Worm (Caenorhabditis elegans) whole organism, young adult: ENCODE results near the gene ldb-1.
A peak's percentile ranks its signal among the peaks of the same experiment; 100 is the strongest.

ENCODE experiments used
- C06A6.2 ChIP-seq: fragments of 200-800 bp; sonication (Bioruptor generic); conservative IDR thresholded peaks from 2 replicates; pipeline ENCODE4 v1.3.6; 2022; ENCODE audit warnings: missing genetic modification characterization, missing compliant biosample characterization
- F10E7.11 ChIP-seq: sonication (generic microtip); optimal IDR thresholded peaks from 2 replicates; lab custom pipeline; 2017; ENCODE audit warnings: mild to moderate bottlenecking, missing genetic modification characterization, moderate library complexity, missing compliant biosample characterization
- F39B2.1 ChIP-seq: fragments of 200-800 bp; sonication (Bioruptor generic); IDR thresholded peaks from 2 replicates; pipeline ENCODE4 v1.3.6; 2022; ENCODE audit warnings: missing genetic modification reagents, missing genetic modification characterization, missing compliant biosample characterization
- F52B5.7 ChIP-seq: sonication (generic microtip); optimal IDR thresholded peaks from 2 replicates; lab custom pipeline; 2016; ENCODE audit warnings: mild to moderate bottlenecking, missing genetic modification characterization, missing compliant biosample characterization
- T26A5.8 ChIP-seq: sonication (generic microtip); optimal IDR thresholded peaks from 2 replicates; lab custom pipeline; 2016; ENCODE audit warnings: missing genetic modification characterization, missing compliant biosample characterization
- Y53G8AR.9 ChIP-seq: fragments of 200-800 bp; sonication (Bioruptor generic); conservative IDR thresholded peaks from 2 replicates; pipeline ENCODE4 v1.3.6; 2022; ENCODE audit warnings: missing genetic modification reagents, missing genetic modification characterization, missing compliant biosample characterization
- Y56A3A.18 ChIP-seq: fragments of 200-800 bp; sonication (Bioruptor generic); IDR thresholded peaks from 2 replicates; pipeline ENCODE4 v1.3.6; 2022; ENCODE audit warnings: missing genetic modification reagents, missing genetic modification characterization, missing compliant biosample characterization
- Y67H2A.10 ChIP-seq: fragments of 200-800 bp; sonication (Bioruptor generic); conservative IDR thresholded peaks from 2 replicates; pipeline ENCODE4 v1.3.6; 2022; ENCODE audit warnings: missing genetic modification reagents, missing genetic modification characterization, missing compliant biosample characterization
- Y79H2A.3 ChIP-seq: fragments of 200-800 bp; sonication (Bioruptor generic); conservative IDR thresholded peaks from 2 replicates; pipeline ENCODE4 v1.3.6; 2022; ENCODE audit warnings: missing genetic modification reagents, missing genetic modification characterization, missing compliant biosample characterization
- Y95B8A.8 ChIP-seq: fragments of 200-800 bp; sonication (Bioruptor generic); IDR thresholded peaks from 2 replicates; pipeline ENCODE4 v1.3.6; 2022; ENCODE audit warnings: missing genetic modification reagents, missing genetic modification characterization, missing compliant biosample characterization
- akir-1 ChIP-seq: fragments of 200-800 bp; sonication (Bioruptor generic); optimal IDR thresholded peaks from 2 replicates; lab custom pipeline; 2018; ENCODE audit warnings: mild to moderate bottlenecking, missing genetic modification characterization, moderate library complexity, missing compliant biosample characterization
- atf-7 ChIP-seq: sonication (generic microtip); optimal IDR thresholded peaks from 2 replicates; lab custom pipeline; 2017; ENCODE audit warnings: mild to moderate bottlenecking, missing genetic modification characterization, missing compliant biosample characterization
- bed-1 ChIP-seq: fragments of 200-800 bp; sonication (Bioruptor generic); IDR thresholded peaks from 2 replicates; pipeline ENCODE4 v1.3.6; 2022; ENCODE audit warnings: missing genetic modification reagents, missing genetic modification characterization, missing compliant biosample characterization
- ccch-3 ChIP-seq: fragments of 200-800 bp; sonication (Bioruptor generic); optimal IDR thresholded peaks from 2 replicates; lab custom pipeline; 2018; ENCODE audit warnings: mild to moderate bottlenecking, missing genetic modification characterization, missing compliant biosample characterization
- cebp-2 ChIP-seq: fragments of 200-800 bp; sonication (Bioruptor generic); IDR thresholded peaks from 2 replicates; pipeline ENCODE4 v1.3.6; 2022; ENCODE audit warnings: missing genetic modification characterization, missing compliant biosample characterization
- ceh-27 ChIP-seq: fragments of 200-800 bp; sonication (Bioruptor generic); optimal IDR thresholded peaks from 2 replicates; lab custom pipeline; 2018; ENCODE audit warnings: mild to moderate bottlenecking, missing genetic modification characterization, moderate library complexity, missing compliant biosample characterization
- chd-7 ChIP-seq: sonication (generic microtip); optimal IDR thresholded peaks from 2 replicates; lab custom pipeline; 2016; ENCODE audit warnings: mild to moderate bottlenecking, missing genetic modification characterization, moderate library complexity, missing compliant biosample characterization
- die-1 ChIP-seq: sonication (generic microtip); optimal IDR thresholded peaks from 2 replicates; lab custom pipeline; 2016; ENCODE audit warnings: missing genotype, mild to moderate bottlenecking, missing genetic modification characterization, missing compliant biosample characterization
- dpff-1 ChIP-seq: sonication (generic microtip); optimal IDR thresholded peaks from 2 replicates; lab custom pipeline; 2017; ENCODE audit warnings: mild to moderate bottlenecking, missing genetic modification characterization, missing compliant biosample characterization
- efl-1 ChIP-seq: fragments of 150-350 bp; optimal IDR thresholded peaks from 2 replicates; lab custom pipeline; 2014; ENCODE audit warnings: missing biosample characterization, missing genetic modification reagents, missing genetic modification characterization
- egl-18 ChIP-seq: fragments of 200-800 bp; sonication (Bioruptor generic); IDR thresholded peaks from 2 replicates; pipeline ENCODE4 v1.3.6; 2022; ENCODE audit warnings: missing genetic modification reagents, missing genetic modification characterization, missing compliant biosample characterization
- egl-44 ChIP-seq: fragments of 200-800 bp; sonication (Bioruptor generic); IDR thresholded peaks from 2 replicates; pipeline ENCODE4 v1.3.6; 2022; ENCODE audit warnings: missing genetic modification reagents, missing genetic modification characterization, missing compliant biosample characterization
- egrh-3 ChIP-seq: fragments of 200-800 bp; sonication (Bioruptor generic); IDR thresholded peaks from 2 replicates; pipeline ENCODE4 v1.3.6; 2022; ENCODE audit warnings: missing genetic modification reagents, missing genetic modification characterization, missing compliant biosample characterization
- ets-4 ChIP-seq: fragments of 200-800 bp; sonication (Bioruptor generic); optimal IDR thresholded peaks from 2 replicates; lab custom pipeline; 2018; ENCODE audit warnings: mild to moderate bottlenecking, missing genetic modification characterization, missing compliant biosample characterization
- hlh-12 ChIP-seq: sonication (generic microtip); optimal IDR thresholded peaks from 2 replicates; lab custom pipeline; 2016; ENCODE audit warnings: missing genetic modification characterization, missing compliant biosample characterization
- hlh-26 ChIP-seq: fragments of 200-800 bp; sonication (Bioruptor generic); conservative IDR thresholded peaks from 2 replicates; pipeline ENCODE4 v1.3.6; 2022; ENCODE audit warnings: missing genetic modification reagents, missing genetic modification characterization, missing compliant biosample characterization
- lin-40 ChIP-seq: sonication (generic microtip); optimal IDR thresholded peaks from 2 replicates; lab custom pipeline; 2016; ENCODE audit warnings: missing genetic modification characterization, mild to moderate bottlenecking, missing compliant biosample characterization, missing genotype, missing genetic modification reagents
- lin-54 ChIP-seq: fragments of 200-800 bp; sonication (Bioruptor generic); optimal IDR thresholded peaks from 2 replicates; lab custom pipeline; 2018; ENCODE audit warnings: mild to moderate bottlenecking, missing genetic modification characterization, missing compliant biosample characterization
- lsl-1 ChIP-seq: fragments of 200-800 bp; sonication (Bioruptor generic); optimal IDR thresholded peaks from 2 replicates; lab custom pipeline; 2018; ENCODE audit warnings: mild to moderate bottlenecking, missing genetic modification characterization, moderate library complexity, missing compliant biosample characterization
- lsy-27 ChIP-seq: sonication (generic microtip); optimal IDR thresholded peaks from 2 replicates; lab custom pipeline; 2017; ENCODE audit warnings: missing genetic modification characterization, mild to moderate bottlenecking, missing compliant biosample characterization, antibody characterized with exemption, missing genotype, borderline replicate concordance; ENCODE audit not compliant: insufficient read depth
- madf-10 ChIP-seq: sonication (generic microtip); optimal IDR thresholded peaks from 2 replicates; lab custom pipeline; 2016; ENCODE audit warnings: mild to moderate bottlenecking, missing genetic modification characterization, missing compliant biosample characterization
- madf-3 ChIP-seq: fragments of 200-800 bp; sonication (Bioruptor generic); IDR thresholded peaks from 2 replicates; pipeline ENCODE4 v1.3.6; 2022; ENCODE audit warnings: missing genetic modification reagents, missing genetic modification characterization, missing compliant biosample characterization
- mcd-1 ChIP-seq: fragments of 200-800 bp; sonication (Bioruptor generic); IDR thresholded peaks from 2 replicates; pipeline ENCODE4 v1.3.6; 2022; ENCODE audit warnings: missing genetic modification reagents, missing genetic modification characterization, missing compliant biosample characterization
- mxl-1 ChIP-seq: sonication (generic microtip); optimal IDR thresholded peaks from 2 replicates; lab custom pipeline; 2016; ENCODE audit warnings: missing genetic modification characterization, missing compliant biosample characterization
- nfya-1 ChIP-seq: sonication (generic microtip); optimal IDR thresholded peaks from 2 replicates; lab custom pipeline; 2017; ENCODE audit warnings: antibody characterized with exemption, missing compliant biosample characterization, missing genetic modification characterization, borderline replicate concordance; ENCODE audit not compliant: insufficient read depth
- nhr-27 ChIP-seq: fragments of 200-800 bp; sonication (Bioruptor generic); optimal IDR thresholded peaks from 2 replicates; lab custom pipeline; 2018; ENCODE audit warnings: mild to moderate bottlenecking, missing genetic modification characterization, moderate library complexity, missing compliant biosample characterization
- pha-4 ChIP-seq: fragments of 150-350 bp; sonication (generic microtip); optimal IDR thresholded peaks from 2 replicates; lab custom pipeline; 2014; ENCODE audit warnings: missing biosample characterization, missing genetic modification reagents, missing genetic modification characterization
- rcor-1 ChIP-seq: fragments of 200-800 bp; sonication (Bioruptor generic); IDR thresholded peaks from 2 replicates; pipeline ENCODE4 v1.3.6; 2022; ENCODE audit warnings: missing genetic modification reagents, missing genetic modification characterization, missing compliant biosample characterization
- rec-8 ChIP-seq, 2 experiments: sonication (generic microtip); optimal IDR thresholded peaks; 2 replicates each; lab custom pipeline; 2016; ENCODE audit warnings: mild to moderate bottlenecking in 2 of 2, missing genetic modification characterization in 2 of 2, missing genetic modification reagents in 2 of 2, missing genotype in 2 of 2, missing biosample characterization in 1 of 2, missing compliant biosample characterization in 1 of 2, moderate library complexity in 1 of 2
- rpc-1 ChIP-seq, 2 experiments: fragments of 150-350 bp in 1 of 2; sonication (generic microtip) in 1 of 2; optimal IDR thresholded peaks; 2 replicates each; lab custom pipeline; 2014 to 2018; ENCODE audit warnings: missing biosample characterization in 1 of 2, missing genetic modification characterization in 1 of 2, missing genetic modification reagents in 1 of 2, missing genotype in 1 of 2
- sdz-38 ChIP-seq: sonication (generic microtip); optimal IDR thresholded peaks from 2 replicates; lab custom pipeline; 2016; ENCODE audit warnings: missing genotype, missing genetic modification characterization, missing compliant biosample characterization
- sea-2 ChIP-seq: fragments of 200-800 bp; sonication (Bioruptor generic); IDR thresholded peaks from 2 replicates; pipeline ENCODE4 v1.3.6; 2022; ENCODE audit warnings: missing genetic modification characterization, missing compliant biosample characterization
- somi-1 ChIP-seq: fragments of 200-800 bp; sonication (Bioruptor generic); optimal IDR thresholded peaks from 2 replicates; lab custom pipeline; 2018; ENCODE audit warnings: mild to moderate bottlenecking, missing genetic modification characterization, missing compliant biosample characterization
- sptf-2 ChIP-seq: fragments of 200-800 bp; sonication (Bioruptor generic); optimal IDR thresholded peaks from 2 replicates; lab custom pipeline; 2018; ENCODE audit warnings: mild to moderate bottlenecking, missing genetic modification characterization, missing compliant biosample characterization
- unc-62 ChIP-seq: fragments of 150-350 bp; optimal IDR thresholded peaks from 2 replicates; lab custom pipeline; 2014; ENCODE audit warnings: missing biosample characterization, missing genetic modification reagents, missing genetic modification characterization
- zim-3 ChIP-seq: sonication (generic microtip); optimal IDR thresholded peaks from 2 replicates; lab custom pipeline; 2017; ENCODE audit warnings: mild to moderate bottlenecking, missing genetic modification characterization, moderate library complexity, missing compliant biosample characterization
- ztf-25 ChIP-seq: fragments of 200-800 bp; sonication (Bioruptor generic); IDR thresholded peaks from 2 replicates; pipeline ENCODE4 v1.3.6; 2022; ENCODE audit warnings: missing genetic modification reagents, missing genetic modification characterization, missing compliant biosample characterization
- ztf-3 ChIP-seq: fragments of 200-800 bp; sonication (Bioruptor generic); optimal IDR thresholded peaks from 2 replicates; lab custom pipeline; 2018; ENCODE audit warnings: mild to moderate bottlenecking, missing genetic modification characterization, missing compliant biosample characterization

Gene ldb-1

DNA sequence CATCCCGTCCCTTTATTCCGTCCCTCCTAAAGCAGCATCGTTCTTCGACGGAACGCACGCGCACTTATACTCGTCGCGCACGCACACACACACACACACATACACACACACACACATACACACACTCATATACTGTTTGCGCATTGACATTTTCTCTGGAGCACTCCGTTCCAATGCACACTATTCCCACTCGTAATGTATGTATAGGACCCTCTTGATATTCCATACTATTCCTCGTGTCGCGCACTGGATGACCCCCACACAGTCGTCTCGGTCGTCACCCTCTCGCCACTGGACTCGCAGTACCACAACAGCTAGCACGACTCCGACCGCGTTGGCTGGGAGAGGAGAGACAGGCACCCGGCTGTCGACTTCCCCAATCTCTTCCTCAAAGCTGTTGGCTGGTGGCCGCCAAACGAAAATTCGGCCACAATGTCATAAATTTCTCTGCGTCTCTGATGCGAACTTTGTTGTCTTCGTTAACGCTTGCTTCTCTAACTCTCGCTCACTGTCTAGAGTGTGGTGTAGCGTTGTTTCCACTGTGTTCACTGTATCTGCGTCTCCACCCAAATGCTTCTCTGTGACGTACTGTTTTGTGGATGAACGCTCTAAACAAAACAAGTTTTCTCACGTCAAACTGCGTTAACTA lies 2.5 kb downstream of the ldb-1 start:
- TF ChIP-seq cebp-2 (GFP tag; lab: Robert Waterston, UW) (no peak), lsy-27 (tag; lab: Kevin White, UChicago) (no peak), F39B2.1 (no peak), dpff-1 (tag; lab: Kevin White, UChicago) (no peak), bed-1 (GFP tag; lab: Robert Waterston, UW) (no peak), Y53G8AR.9 (GFP tag; lab: Robert Waterston, UW) (no peak), lsl-1 (GFP tag; lab: Kevin White, UChicago) (no peak), F10E7.11 (peak; percentile 37), madf-10 (peak; percentile 62), efl-1 (GFP tag; lab: Kevin White, UChicago) (no peak), lin-54 (GFP tag; lab: Kevin White, UChicago) (peak; percentile 2), Y67H2A.10 (GFP tag; lab: Robert Waterston, UW) (no peak), rec-8 (tag; optimal IDR thresholded peaks at IDR 0.05; lab: Kevin White, UChicago) (peak in 1 of 2 experiments; percentile 52), nhr-27 (tag; lab: Kevin White, UChicago) (peak; percentile 22), rpc-1 (optimal IDR thresholded peaks at IDR 0.05; lab: Kevin White, UChicago) (no peak), rpc-1 (tag; optimal IDR thresholded peaks at IDR 0.05; lab: Kevin White, UChicago) (no peak), Y56A3A.18 (GFP tag; lab: Robert Waterston, UW) (no peak), C06A6.2 (peak; percentile 51; the same call in 1 of the 2 replicates), atf-7 (peak; percentile 73), hlh-26 (GFP tag; lab: Robert Waterston, UW) (no peak), F52B5.7 (tag; lab: Kevin White, UChicago) (peak; percentile 31), sea-2 (GFP tag; lab: Robert Waterston, UW) (no peak), rcor-1 (GFP tag; lab: Robert Waterston, UW) (peak; percentile 14; the same call in 1 of the 2 replicates), T26A5.8 (no peak), Y95B8A.8 (GFP tag; lab: Robert Waterston, UW) (no peak), somi-1 (GFP tag; lab: Kevin White, UChicago) (peak; percentile 52), ztf-25 (GFP tag; lab: Robert Waterston, UW) (0 out of 2 replicates have a peak, but pooled peaks have one; percentile 2), sdz-38 (tag; lab: Kevin White, UChicago) (no peak), unc-62 (GFP tag; lab: Kevin White, UChicago) (no peak), ceh-27 (GFP tag; lab: Kevin White, UChicago) (peak; percentile 80), mcd-1 (GFP tag; lab: Robert Waterston, UW) (peak; percentile 72), ets-4 (GFP tag; lab: Kevin White, UChicago) (peak; percentile 72), egl-44 (GFP tag; lab: Robert Waterston, UW) (no peak), pha-4 (no peak), madf-3 (no peak), ccch-3 (GFP tag; lab: Kevin White, UChicago) (no peak), egl-18 (GFP tag; lab: Robert Waterston, UW) (peak; percentile 77; the same call in 1 of the 2 replicates), ztf-3 (no peak), zim-3 (tag; lab: Kevin White, UChicago) (no peak), Y79H2A.3 (GFP tag; lab: Robert Waterston, UW) (no peak), chd-7 (peak; percentile 43), die-1 (peak; percentile 21), mxl-1 (peak; percentile 55), sptf-2 (GFP tag; lab: Kevin White, UChicago) (no peak), akir-1 (peak; percentile 57), egrh-3 (GFP tag; lab: Robert Waterston, UW) (peak; percentile 86), lin-40 (tag; lab: Kevin White, UChicago) (peak; percentile 94), hlh-12 (tag; lab: Kevin White, UChicago) (no peak), nfya-1 (tag; lab: Kevin White, UChicago) (no peak)
